Worm (Caenorhabditis elegans): ENCODE data around the gene C08H9.18.

- TF ChIP-seq nhr-12 (tag; optimal IDR thresholded peaks at IDR 0.05) (no peak), nhr-28 (tag; optimal IDR thresholded peaks at IDR 0.05) (no peak), blmp-1 (tag; optimal IDR thresholded peaks at IDR 0.05) (no peak), mab-5 (tag; optimal IDR thresholded peaks at IDR 0.05) (no peak), unc-62 (GFP tag; optimal IDR thresholded peaks at IDR 0.05) (no peak), ces-1 (GFP tag; optimal IDR thresholded peaks at IDR 0.05) (no peak), lin-13 (tag; optimal IDR thresholded peaks at IDR 0.05) (no peak), nhr-237 (tag; optimal IDR thresholded peaks at IDR 0.05) (no peak), elt-3 (tag; optimal IDR thresholded peaks at IDR 0.05) (no peak), snpc-4 (tag; optimal IDR thresholded peaks at IDR 0.05) (no peak), drap-1 (GFP tag; optimal IDR thresholded peaks at IDR 0.05) (no peak), nhr-2 (tag; optimal IDR thresholded peaks at IDR 0.05) (no peak), lsy-2 (tag; optimal IDR thresholded peaks at IDR 0.05) (no peak)
These were observed 20.0 kb downstream of the C08H9.18 start, which contains the start of gene rnh-1.2 for ce11 chrII:9841985-9842505.
